Fruit fly (Drosophila melanogaster) whole organism, embryonic: Measurements from ENCODE around the gene Acp76A.

Source experiments
- Adf1 ChIP-seq: fragments of 200-800 bp; sonication (Bioruptor generic); IDR thresholded peaks from 2 replicates; pipeline ENCODE4 v1.3.6; 2022; ENCODE audit warnings: missing biosample characterization, missing genetic modification characterization
- Aef1 ChIP-seq: fragments of 200-800 bp; sonication (Bioruptor generic); IDR thresholded peaks from 3 replicates; pipeline ENCODE4 v1.3.6; 2022; ENCODE audit warnings: missing biosample characterization, missing genetic modification characterization
- Asciz ChIP-seq: fragments of 200-800 bp; sonication (Bioruptor generic); optimal IDR thresholded peaks from 2 replicates; lab custom pipeline; 2017; ENCODE audit warnings: missing biosample characterization, mild to moderate bottlenecking, missing genetic modification characterization, missing genetic modification reagents
- Bgb ChIP-seq: fragments of 200-800 bp; sonication (Bioruptor generic); IDR thresholded peaks from 2 replicates; pipeline ENCODE4 v1.3.6; 2022; ENCODE audit warnings: missing biosample characterization, missing genetic modification characterization; ENCODE audit not compliant: partially characterized antibody
- CG10366 ChIP-seq: fragments of 200-800 bp; sonication (Bioruptor generic); IDR thresholded peaks from 2 replicates; pipeline ENCODE4 v1.3.6; 2022; ENCODE audit warnings: missing biosample characterization, missing genetic modification characterization
- CG10543 ChIP-seq: fragments of 200-800 bp; sonication (Bioruptor generic); optimal IDR thresholded peaks from 3 replicates; lab custom pipeline; 2017; ENCODE audit warnings: missing biosample characterization, mild to moderate bottlenecking, missing genetic modification characterization, moderate library complexity
- CG12219 ChIP-seq: fragments of 200-800 bp; sonication (Bioruptor generic); optimal IDR thresholded peaks from 3 replicates; lab custom pipeline; 2018; ENCODE audit warnings: missing biosample characterization, mild to moderate bottlenecking, missing genetic modification characterization
- CG14441 ChIP-seq: fragments of 200-800 bp; sonication (Bioruptor generic); IDR thresholded peaks from 2 replicates; pipeline ENCODE4 v1.3.6; 2022; ENCODE audit warnings: missing biosample characterization, missing genetic modification characterization
- CG14667 ChIP-seq: fragments of 200-800 bp; sonication (Bioruptor generic); IDR thresholded peaks from 2 replicates; pipeline ENCODE4 v1.3.6; 2022; ENCODE audit warnings: missing biosample characterization, missing genetic modification characterization
- CG15269 ChIP-seq: fragments of 200-800 bp; sonication (Bioruptor generic); optimal IDR thresholded peaks from 2 replicates; lab custom pipeline; 2018; ENCODE audit warnings: missing biosample characterization, mild to moderate bottlenecking, missing genetic modification characterization, moderate library complexity
- CG1792 ChIP-seq: fragments of 200-800 bp; sonication (Bioruptor generic); optimal IDR thresholded peaks from 2 replicates; lab custom pipeline; 2016; ENCODE audit warnings: missing biosample characterization, missing genetic modification characterization
- CG2120 ChIP-seq: fragments of 200-800 bp; sonication (Bioruptor generic); optimal IDR thresholded peaks from 3 replicates; lab custom pipeline; 2016; ENCODE audit warnings: missing biosample characterization, missing genetic modification characterization
- CG30020 ChIP-seq: fragments of 200-800 bp; optimal IDR thresholded peaks from 2 replicates; lab custom pipeline; 2019; ENCODE audit warnings: missing biosample characterization, mild to moderate bottlenecking, missing genetic modification characterization, moderate library complexity
- CG30431 ChIP-seq: fragments of 200-800 bp; sonication (Bioruptor generic); optimal IDR thresholded peaks from 2 replicates; lab custom pipeline; 2017; ENCODE audit warnings: missing biosample characterization, missing genetic modification characterization
- CG33557 ChIP-seq: fragments of 200-800 bp; sonication (Bioruptor generic); optimal IDR thresholded peaks from 2 replicates; lab custom pipeline; 2019; ENCODE audit warnings: missing biosample characterization, mild to moderate bottlenecking, missing genetic modification characterization, moderate library complexity
- CG3726 ChIP-seq: fragments of 200-800 bp; sonication (Bioruptor generic); IDR thresholded peaks from 3 replicates; pipeline ENCODE4, ENCODE4 v1.3.6; 2022; ENCODE audit warnings: missing biosample characterization, missing genetic modification characterization
- CG3995 ChIP-seq: fragments of 200-800 bp; sonication (Bioruptor generic); optimal IDR thresholded peaks from 3 replicates; lab custom pipeline; 2016; ENCODE audit warnings: missing biosample characterization, missing genetic modification characterization
- CG7745 ChIP-seq: fragments of 200-800 bp; sonication (Bioruptor generic); optimal IDR thresholded peaks from 2 replicates; lab custom pipeline; 2018; ENCODE audit warnings: missing biosample characterization, mild to moderate bottlenecking, missing genetic modification characterization, moderate library complexity
- CG8765 ChIP-seq: fragments of 200-800 bp; sonication (Bioruptor generic); IDR thresholded peaks from 2 replicates; pipeline ENCODE4 v1.3.6; 2022; ENCODE audit warnings: missing biosample characterization, missing genetic modification characterization
- CG9876 ChIP-seq: fragments of 200-800 bp; sonication (Bioruptor generic); optimal IDR thresholded peaks from 2 replicates; lab custom pipeline; 2016; ENCODE audit warnings: missing biosample characterization, missing genetic modification characterization
- CkIIα-i1 ChIP-seq: fragments of 200-800 bp; sonication (Bioruptor generic); IDR thresholded peaks from 2 replicates; pipeline ENCODE4 v1.3.6; 2022; ENCODE audit warnings: missing biosample characterization, missing genetic modification characterization
- D19B ChIP-seq: fragments of 200-800 bp; sonication (Bioruptor generic); optimal IDR thresholded peaks from 2 replicates; lab custom pipeline; 2017; ENCODE audit warnings: missing biosample characterization, mild to moderate bottlenecking, missing genetic modification characterization
- Dfd ChIP-seq, 2 experiments: fragments of >200 bp; optimal IDR thresholded peaks; 2 replicates each; lab custom pipeline; 2017; ENCODE audit warnings: missing biosample characterization in 2 of 2, missing genetic modification characterization in 2 of 2
- Ets65A ChIP-seq: fragments of 200-800 bp; sonication (Bioruptor generic); peaks from one replicate; lab custom pipeline; 2016; ENCODE audit warnings: missing biosample characterization, missing genetic modification characterization
- Lpt ChIP-seq: fragments of >200 bp; optimal IDR thresholded peaks from 2 replicates; lab custom pipeline; 2018; ENCODE audit warnings: missing biosample characterization, missing genetic modification characterization
- Nf-YA ChIP-seq: fragments of 200-800 bp; sonication (Bioruptor generic); IDR thresholded peaks from 2 replicates; pipeline ENCODE4 v1.3.6; 2022; ENCODE audit warnings: missing biosample characterization, missing genetic modification characterization
- PHDP ChIP-seq: fragments of 200-800 bp; sonication (Bioruptor generic); optimal IDR thresholded peaks from 3 replicates; lab custom pipeline; 2018; ENCODE audit warnings: missing biosample characterization, mild to moderate bottlenecking, missing genetic modification characterization, moderate library complexity
- Pdp1 ChIP-seq, 2 experiments: fragments of 200-800 bp; sonication (Bioruptor generic); optimal IDR thresholded peaks; 3 replicates each; lab custom pipeline; 2016; ENCODE audit warnings: missing biosample characterization in 2 of 2, missing genetic modification characterization in 2 of 2, mild to moderate bottlenecking in 1 of 2, moderate library complexity in 1 of 2
- Tbp ChIP-seq: fragments of >200 bp; optimal IDR thresholded peaks from 2 replicates; lab custom pipeline; 2018; ENCODE audit warnings: missing biosample characterization, missing genetic modification characterization
- ap ChIP-seq: fragments of 200-800 bp; sonication (Bioruptor generic); IDR thresholded peaks from 2 replicates; pipeline ENCODE4 v1.3.6; 2022; ENCODE audit warnings: missing biosample characterization, missing genetic modification characterization
- ato ChIP-seq: fragments of 200-800 bp; sonication (Bioruptor generic); IDR thresholded peaks from 2 replicates; pipeline ENCODE4 v1.3.6; 2022; ENCODE audit warnings: missing biosample characterization, missing genetic modification characterization; ENCODE audit not compliant: partially characterized antibody
- chif ChIP-seq, 2 experiments: fragments of 200-800 bp; sonication (Bioruptor generic); optimal IDR thresholded peaks; 3 replicates each; lab custom pipeline; 2016; ENCODE audit warnings: missing biosample characterization in 2 of 2, missing genetic modification characterization in 2 of 2
- croc ChIP-seq: fragments of 200-800 bp; sonication (Bioruptor generic); conservative IDR thresholded peaks from 3 replicates; pipeline ENCODE4 v1.3.6; 2022; ENCODE audit warnings: missing biosample characterization, missing genetic modification characterization
- disco-r ChIP-seq: fragments of 200-800 bp; sonication (Bioruptor generic); optimal IDR thresholded peaks from 2 replicates; lab custom pipeline; 2016; ENCODE audit warnings: missing biosample characterization, missing genetic modification characterization
- dmrt11E ChIP-seq: fragments of 200-800 bp; sonication (Bioruptor generic); optimal IDR thresholded peaks from 3 replicates; lab custom pipeline; 2018; ENCODE audit warnings: missing biosample characterization, mild to moderate bottlenecking, missing genetic modification characterization, moderate library complexity
- en ChIP-seq: fragments of 200-800 bp; sonication (Bioruptor generic); optimal IDR thresholded peaks from 2 replicates; lab custom pipeline; 2016; ENCODE audit warnings: missing biosample characterization, missing genetic modification characterization
- h ChIP-seq: fragments of >200 bp; optimal IDR thresholded peaks from 2 replicates; lab custom pipeline; 2017
- hbn ChIP-seq: fragments of 200-800 bp; sonication (Bioruptor generic); IDR thresholded peaks from 2 replicates; pipeline ENCODE4 v1.3.6; 2022; ENCODE audit warnings: missing biosample characterization, missing genetic modification characterization; ENCODE audit not compliant: partially characterized antibody
- hth ChIP-seq: fragments of >200 bp; optimal IDR thresholded peaks from 2 replicates; lab custom pipeline; 2017; ENCODE audit warnings: inconsistent platforms
- kah ChIP-seq: fragments of 200-800 bp; sonication (Bioruptor generic); optimal IDR thresholded peaks from 2 replicates; lab custom pipeline; 2018; ENCODE audit warnings: missing biosample characterization, mild to moderate bottlenecking, missing genetic modification characterization
- klu ChIP-seq: fragments of 200-800 bp; sonication (Bioruptor generic); IDR thresholded peaks from 2 replicates; pipeline ENCODE4 v1.3.6; 2022; ENCODE audit warnings: missing biosample characterization, missing genetic modification characterization
- nom ChIP-seq: fragments of 200-800 bp; sonication (Bioruptor generic); optimal IDR thresholded peaks from 2 replicates; lab custom pipeline; 2017; ENCODE audit warnings: missing biosample characterization, missing genetic modification characterization, mild to moderate bottlenecking, moderate library complexity, missing genetic modification reagents
- pan ChIP-seq, 4 experiments: fragments of >200 bp in 3 of 4; fragments of 200-800 bp in 1 of 4; sonication (Bioruptor generic) in 1 of 4; optimal IDR thresholded peaks in 3 of 4; IDR thresholded peaks in 1 of 4; 2 replicates each; pipeline versions ENCODE4 v1.3.6 to Lab custom; 2017 to 2022; ENCODE audit warnings: missing biosample characterization in 2 of 4, missing genetic modification characterization in 2 of 4, mixed read lengths in 1 of 4
- pfk ChIP-seq: fragments of 200-800 bp; sonication (Bioruptor generic); optimal IDR thresholded peaks from 2 replicates; lab custom pipeline; 2018; ENCODE audit warnings: missing biosample characterization, mild to moderate bottlenecking, missing genetic modification characterization, moderate library complexity
- pho ChIP-seq: fragments of 200-800 bp; sonication (Bioruptor generic); optimal IDR thresholded peaks from 2 replicates; lab custom pipeline; 2016; ENCODE audit warnings: missing biosample characterization, missing genetic modification characterization
- rib ChIP-seq: fragments of 200-800 bp; sonication (Bioruptor generic); IDR thresholded peaks from 2 replicates; pipeline ENCODE4 v1.3.6; 2022; ENCODE audit warnings: missing biosample characterization, missing genetic modification characterization
- sens-2 ChIP-seq: fragments of 200-800 bp; sonication (Bioruptor generic); IDR thresholded peaks from 2 replicates; pipeline ENCODE4 v1.3.6; 2022; ENCODE audit warnings: missing biosample characterization, missing genetic modification characterization
- sisA ChIP-seq: fragments of 200-800 bp; sonication (Bioruptor generic); IDR thresholded peaks from 2 replicates; pipeline ENCODE4 v1.3.6; 2022; ENCODE audit warnings: missing biosample characterization, missing genetic modification characterization
- tap ChIP-seq: fragments of 200-800 bp; optimal IDR thresholded peaks from 3 replicates; lab custom pipeline; 2019; ENCODE audit warnings: missing biosample characterization, mild to moderate bottlenecking, missing genetic modification characterization, moderate library complexity
- tin ChIP-seq: fragments of 200-800 bp; sonication (Bioruptor generic); optimal IDR thresholded peaks from 3 replicates; lab custom pipeline; 2016; ENCODE audit warnings: missing biosample characterization, missing genetic modification characterization
- wor ChIP-seq: fragments of 200-800 bp; sonication (Bioruptor generic); IDR thresholded peaks from 2 replicates; pipeline ENCODE4 v1.3.6; 2022; ENCODE audit warnings: missing biosample characterization, missing genetic modification characterization
- zen ChIP-seq: fragments of 200-800 bp; sonication (Bioruptor generic); optimal IDR thresholded peaks from 3 replicates; lab custom pipeline; 2018; ENCODE audit warnings: missing biosample characterization, mild to moderate bottlenecking, missing genetic modification characterization, moderate library complexity

The Acp76A gene

DNA sequence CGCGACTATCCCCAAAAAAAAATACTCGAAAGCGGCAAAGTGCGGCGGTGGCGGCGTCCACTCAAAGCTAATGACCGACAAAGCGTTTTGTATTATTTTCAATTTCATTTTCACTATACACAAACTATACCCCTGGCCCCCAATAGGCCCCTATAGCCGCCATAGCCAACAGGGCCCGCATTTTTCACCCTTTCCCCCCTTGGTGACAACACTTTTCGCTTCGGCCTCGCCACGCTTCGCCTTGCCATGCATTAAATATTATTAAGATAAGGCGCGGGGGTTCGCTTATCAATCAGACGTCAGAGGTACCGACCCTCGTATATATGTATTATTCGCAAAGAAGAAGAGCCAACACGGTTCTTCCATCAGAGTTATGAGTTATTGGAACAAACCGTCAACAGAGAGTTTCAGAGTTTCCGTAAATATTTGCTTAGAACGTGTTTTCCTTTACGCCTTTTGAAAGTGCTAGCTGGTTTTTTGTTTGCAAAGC is 11.6 kb downstream of the Acp76A start (continued):
- TF ChIP-seq pfk (GFP tag; lab: Kevin White, UChicago) (no peak), D19B (no peak), Dfd (GFP tag; optimal IDR thresholded peaks at IDR 0.05; lab: Kevin White, UChicago) (no peak), ap (GFP tag; lab: Robert Waterston, UW) (no peak), sens-2 (GFP tag; lab: Robert Waterston, UW) (no peak), PHDP (tag; lab: Kevin White, UChicago) (peak; percentile 38), chif (GFP tag; optimal IDR thresholded peaks at IDR 0.05; lab: Kevin White, UChicago) (no peak), tap (tag; lab: Kevin White, UChicago) (no peak), pho (GFP tag; lab: Kevin White, UChicago) (no peak), CG9876 (GFP tag; lab: Kevin White, UChicago) (no peak), pan (optimal IDR thresholded peaks at IDR 0.05; lab: Kevin White, UChicago) (no peak), pan (GFP tag; optimal IDR thresholded peaks at IDR 0.05 in 1 of 2, IDR thresholded peaks at IDR 0.05 in 1 of 2) (peak in 1 of 2 experiments; percentile 84), nom (GFP tag; lab: Kevin White, UChicago) (peak; percentile 7), Ets65A (GFP tag; lab: Kevin White, UChicago) (no peak), CG14441 (GFP tag; lab: Robert Waterston, UW) (peak; percentile 58; the same call in 1 of the 2 replicates), CG15269 (no peak), CG30431 (no peak), CG10543 (GFP tag; lab: Kevin White, UChicago) (peak; percentile 86), CG8765 (GFP tag; lab: Robert Waterston, UW) (no peak), Lpt (GFP tag; lab: Kevin White, UChicago) (no peak), CG10366 (GFP tag; lab: Robert Waterston, UW) (no peak), Nf-YA (GFP tag; lab: Robert Waterston, UW) (no peak), CG7745 (no peak), kah (GFP tag; lab: Kevin White, UChicago) (no peak), CG33557 (peak; percentile 66), CG1792 (GFP tag; lab: Kevin White, UChicago) (no peak), CkIIα-i1 (GFP tag; lab: Robert Waterston, UW) (no peak), klu (no peak), CG3726 (no peak), en (GFP tag; lab: Kevin White, UChicago) (no peak), zen (tag; lab: Kevin White, UChicago) (no peak), CG14667 (GFP tag; lab: Robert Waterston, UW) (no peak), Asciz (GFP tag; lab: Kevin White, UChicago) (peak; percentile 52), wor (no peak), CG30020 (no peak), dmrt11E (tag; lab: Kevin White, UChicago) (peak; percentile 41), Bgb (GFP tag; lab: Robert Waterston, UW) (no peak), croc (GFP tag; lab: Robert Waterston, UW) (no peak), Tbp (GFP tag; lab: Kevin White, UChicago) (no peak), hbn (GFP tag; lab: Robert Waterston, UW) (no peak), CG3995 (GFP tag; lab: Kevin White, UChicago) (no peak), tin (GFP tag; lab: Kevin White, UChicago) (no peak), Pdp1 (GFP tag; optimal IDR thresholded peaks at IDR 0.05; lab: Kevin White, UChicago) (no peak), disco-r (GFP tag; lab: Kevin White, UChicago) (no peak), CG12219 (GFP tag; lab: Kevin White, UChicago) (no peak), h (no peak), sisA (GFP tag; lab: Robert Waterston, UW) (no peak), rib (peak; percentile 82), Adf1 (peak; percentile 64), CG2120 (GFP tag; lab: Kevin White, UChicago) (no peak), Aef1 (no peak), hth (no peak), ato (GFP tag; lab: Robert Waterston, UW) (no peak)
